Worm (Caenorhabditis elegans): ENCODE measurements around the gene F28F9.3.

ce11 chrIV:3855543-3855942 lies 28.9 kb downstream of the F28F9.3 start, which contains the start of gene zag-1:
- TF ChIP-seq ama-1 (optimal IDR thresholded peaks at IDR 0.05) (no peak), ama-1 (GFP tag; optimal IDR thresholded peaks at IDR 0.05) (no peak), attf-6 (GFP tag; IDR thresholded peaks at IDR 0.05) (no peak), zfh-2 (GFP tag; conservative IDR thresholded peaks at IDR 0.05) (no peak), unc-62 (GFP tag; optimal IDR thresholded peaks at IDR 0.05) (no peak), K11D2.4 (GFP tag; IDR thresholded peaks at IDR 0.05) (no peak), unc-130 (GFP tag; optimal IDR thresholded peaks at IDR 0.05) (no peak), nhr-80 (tag; optimal IDR thresholded peaks at IDR 0.05) (no peak), ztf-6 (GFP tag; IDR thresholded peaks at IDR 0.05) (no peak), T26A5.8 (tag; optimal IDR thresholded peaks at IDR 0.05) (no peak), Y53G8AR.9 (GFP tag; conservative IDR thresholded peaks at IDR 0.05) (no peak), nfya-1 (tag; optimal IDR thresholded peaks at IDR 0.05; ENCODE audit: borderline replicate concordance, insufficient read depth) (no peak)
